Worm (Caenorhabditis elegans) whole organism, L4 larva: ENCODE data around the gene F54D12.10.
A peak's percentile ranks its signal among the peaks of the same experiment; 100 is the strongest.

Source experiments
- F49E8.2 ChIP-seq: sonication (generic microtip); optimal IDR thresholded peaks from 2 replicates; lab custom pipeline; 2016; ENCODE audit warnings: missing compliant biosample characterization, mild to moderate bottlenecking, missing genetic modification characterization, borderline replicate concordance
- R02D3.7 ChIP-seq: fragments of 150-350 bp; sonication (generic microtip); optimal IDR thresholded peaks from 3 replicates; lab custom pipeline; 2014; ENCODE audit warnings: missing biosample characterization, missing genetic modification characterization
- Y48G9A.11 ChIP-seq: fragments of 200-800 bp; sonication (Bioruptor generic); IDR thresholded peaks from 2 replicates; pipeline ENCODE4 v1.3.6; 2022; ENCODE audit warnings: missing genetic modification reagents, missing genetic modification characterization, missing compliant biosample characterization
- Y75B8A.6 ChIP-seq: fragments of 200-800 bp; sonication (Bioruptor generic); IDR thresholded peaks from 2 replicates; pipeline ENCODE4 v1.3.6; 2022; ENCODE audit warnings: missing genetic modification reagents, missing genetic modification characterization, missing compliant biosample characterization
- ZK546.5 ChIP-seq, 2 experiments: sonication (generic microtip); optimal IDR thresholded peaks; 2 replicates each; lab custom pipeline; 2017; ENCODE audit warnings: missing biosample characterization in 2 of 2, missing genetic modification characterization in 2 of 2
- aha-1 ChIP-seq: fragments of 150-350 bp; peaks from one replicate; lab custom pipeline; 2014; ENCODE audit warnings: missing biosample characterization, missing genetic modification characterization
- aly-2 ChIP-seq: sonication (generic microtip); optimal IDR thresholded peaks from 2 replicates; lab custom pipeline; 2018; ENCODE audit warnings: missing biosample characterization, missing genetic modification characterization
- ama-1 ChIP-seq: fragments of 150-350 bp; optimal IDR thresholded peaks from 2 replicates; lab custom pipeline; 2014; ENCODE audit warnings: inconsistent platforms, mixed read lengths
- ceh-20 ChIP-seq: fragments of 200-800 bp; sonication (Bioruptor generic); IDR thresholded peaks from 2 replicates; pipeline ENCODE4 v1.3.6; 2022; ENCODE audit warnings: missing genetic modification reagents, missing genetic modification characterization, missing compliant biosample characterization
- ceh-62 ChIP-seq: sonication (generic microtip); optimal IDR thresholded peaks from 2 replicates; lab custom pipeline; 2017; ENCODE audit warnings: missing biosample characterization, missing genetic modification characterization
- ceh-82 ChIP-seq: sonication (generic microtip); optimal IDR thresholded peaks from 2 replicates; lab custom pipeline; 2017; ENCODE audit warnings: missing biosample characterization, missing genetic modification characterization
- ces-1 ChIP-seq: fragments of 150-350 bp; sonication (generic microtip); optimal IDR thresholded peaks from 4 replicates; lab custom pipeline; 2014; ENCODE audit warnings: missing biosample characterization, missing genetic modification reagents, missing genetic modification characterization
- daf-19 ChIP-seq: fragments of 200-800 bp; sonication (Bioruptor generic); conservative IDR thresholded peaks from 2 replicates; pipeline ENCODE4 v1.3.6; 2022; ENCODE audit warnings: missing genetic modification characterization, missing compliant biosample characterization
- egl-43 ChIP-seq: fragments of 200-800 bp; sonication (Bioruptor generic); IDR thresholded peaks from 2 replicates; pipeline ENCODE4 v1.3.6; 2022; ENCODE audit warnings: missing genetic modification reagents, missing genetic modification characterization, missing compliant biosample characterization
- fos-1 ChIP-seq: fragments of 150-350 bp; optimal IDR thresholded peaks from 2 replicates; lab custom pipeline; 2014; ENCODE audit warnings: missing biosample characterization, missing genetic modification characterization
- gei-8 ChIP-seq: fragments of 200-800 bp; sonication (Bioruptor generic); optimal IDR thresholded peaks from 2 replicates; lab custom pipeline; 2018; ENCODE audit warnings: mild to moderate bottlenecking, missing genetic modification characterization, missing compliant biosample characterization
- hmg-1.1 ChIP-seq: fragments of 200-800 bp; sonication (Bioruptor generic); IDR thresholded peaks from 2 replicates; pipeline ENCODE4 v1.3.6; 2022; ENCODE audit warnings: missing genetic modification reagents, missing genetic modification characterization, missing compliant biosample characterization
- lin-1 ChIP-seq: fragments of 200-800 bp; sonication (Bioruptor generic); IDR thresholded peaks from 2 replicates; pipeline ENCODE4 v1.3.6; 2022; ENCODE audit warnings: missing genetic modification reagents, missing genetic modification characterization, missing compliant biosample characterization
- lin-13 ChIP-seq: fragments of 150-350 bp; optimal IDR thresholded peaks from 2 replicates; lab custom pipeline; 2014; ENCODE audit warnings: missing biosample characterization, missing genetic modification reagents, missing genetic modification characterization
- lin-38 ChIP-seq: fragments of 200-800 bp; sonication (Bioruptor generic); IDR thresholded peaks from 2 replicates; pipeline ENCODE4 v1.3.6; 2022; ENCODE audit warnings: missing genetic modification reagents, missing genetic modification characterization, missing compliant biosample characterization
- lsy-2 ChIP-seq, 2 experiments: fragments of 150-350 bp in 1 of 2; sonication (generic microtip) in 1 of 2; optimal IDR thresholded peaks; 2 replicates each; lab custom pipeline; 2014 to 2017; ENCODE audit warnings: missing biosample characterization in 2 of 2, missing genetic modification characterization in 2 of 2
- madf-5 ChIP-seq, 2 experiments: fragments of 200-800 bp; sonication (Bioruptor generic); IDR thresholded peaks; 2 replicates each; pipeline ENCODE4 v1.3.6; 2022; ENCODE audit warnings: missing compliant biosample characterization in 2 of 2, missing genetic modification characterization in 2 of 2
- mdl-1 ChIP-seq, 2 experiments: fragments of 150-350 bp in 1 of 2; sonication (generic microtip) in 1 of 2; optimal IDR thresholded peaks; 2 replicates each; lab custom pipeline; 2014 to 2017; ENCODE audit warnings: missing biosample characterization in 2 of 2, missing genetic modification characterization in 2 of 2
- mxl-3 ChIP-seq: fragments of 200-800 bp; sonication (Bioruptor generic); optimal IDR thresholded peaks from 2 replicates; lab custom pipeline; 2018; ENCODE audit warnings: mild to moderate bottlenecking, missing genetic modification characterization, missing compliant biosample characterization
- nhr-10 ChIP-seq: fragments of 150-350 bp; optimal IDR thresholded peaks from 2 replicates; lab custom pipeline; 2014; ENCODE audit warnings: missing biosample characterization, missing genetic modification characterization
- nhr-41 ChIP-seq: fragments of 200-800 bp; sonication (Bioruptor generic); IDR thresholded peaks from 2 replicates; pipeline ENCODE4 v1.3.6; 2022; ENCODE audit warnings: missing genetic modification reagents, missing genetic modification characterization, missing compliant biosample characterization
- nhr-6 ChIP-seq: fragments of 150-350 bp; optimal IDR thresholded peaks from 2 replicates; lab custom pipeline; 2014; ENCODE audit warnings: missing biosample characterization, missing genetic modification characterization
- nhr-77 ChIP-seq: fragments of 150-350 bp; optimal IDR thresholded peaks from 2 replicates; lab custom pipeline; 2014; ENCODE audit warnings: missing biosample characterization, missing genetic modification characterization
- snpc-4 ChIP-seq: fragments of 150-350 bp; optimal IDR thresholded peaks from 2 replicates; lab custom pipeline; 2014; ENCODE audit warnings: missing biosample characterization, missing genetic modification characterization
- spr-3 ChIP-seq: fragments of 200-800 bp; sonication (Bioruptor generic); optimal IDR thresholded peaks from 2 replicates; lab custom pipeline; 2018; ENCODE audit warnings: mild to moderate bottlenecking, missing genetic modification characterization, missing compliant biosample characterization
- tra-1 ChIP-seq: fragments of 200-800 bp; sonication (Bioruptor generic); IDR thresholded peaks from 2 replicates; pipeline ENCODE4 v1.3.6; 2022; ENCODE audit warnings: missing genetic modification reagents, missing genetic modification characterization, missing compliant biosample characterization
- unc-62 ChIP-seq, 3 experiments: fragments of 150-350 bp in 1 of 3; sonication (generic microtip); optimal IDR thresholded peaks in 2 of 3; peaks in 1 of 3; 1 replicate in 1 of 3; 2 replicates in 2 of 3; lab custom pipeline; 2014 to 2017; ENCODE audit warnings: missing biosample characterization in 3 of 3, missing genetic modification characterization in 3 of 3, missing genetic modification reagents in 3 of 3, missing genotype in 1 of 3
- zfp-2 ChIP-seq: sonication (generic microtip); optimal IDR thresholded peaks from 2 replicates; lab custom pipeline; 2016; ENCODE audit warnings: mild to moderate bottlenecking, missing genetic modification characterization, missing compliant biosample characterization
- zfp-3 ChIP-seq: fragments of 200-800 bp; sonication (Bioruptor generic); conservative IDR thresholded peaks from 2 replicates; pipeline ENCODE4 v1.3.6; 2022; ENCODE audit warnings: missing genetic modification reagents, missing genetic modification characterization, missing compliant biosample characterization
- zip-11 ChIP-seq: fragments of 200-800 bp; sonication (Bioruptor generic); IDR thresholded peaks from 2 replicates; pipeline ENCODE4 v1.3.6; 2022; ENCODE audit warnings: missing genetic modification characterization, missing compliant biosample characterization
- zip-2 ChIP-seq: fragments of 150-350 bp; optimal IDR thresholded peaks from 2 replicates; lab custom pipeline; 2014; ENCODE audit warnings: missing biosample characterization, missing genetic modification characterization

Gene F54D12.10

ce11 chrII:1362423-1362822 lies 15.7 kb downstream of the F54D12.10 start:
- TF ChIP-seq ces-1, result no peak
- TF ChIP-seq fos-1 (tag; lab: Kevin White, UChicago), result no peak
- TF ChIP-seq madf-5 (GFP tag; IDR thresholded peaks at IDR 0.05; lab: Robert Waterston, UW), result no peak
- no peak for TF ChIP-seq ceh-20 (GFP tag; lab: Robert Waterston, UW)
- no peak for TF ChIP-seq ZK546.5 (tag; optimal IDR thresholded peaks at IDR 0.05; lab: Kevin White, UChicago)
- no peak for TF ChIP-seq daf-19
- no peak for TF ChIP-seq Y75B8A.6
- TF ChIP-seq mxl-3, result no peak
- no peak for TF ChIP-seq ceh-62 (tag; lab: Kevin White, UChicago)
- no peak for TF ChIP-seq aly-2
- TF ChIP-seq snpc-4 (tag; lab: Kevin White, UChicago), result no peak
- TF ChIP-seq ceh-82 (tag; lab: Kevin White, UChicago), result no peak
- no peak for TF ChIP-seq lsy-2 (tag; optimal IDR thresholded peaks at IDR 0.05; lab: Kevin White, UChicago)
- no peak for TF ChIP-seq tra-1 (GFP tag; lab: Robert Waterston, UW)
- TF ChIP-seq mdl-1 (tag; optimal IDR thresholded peaks at IDR 0.05; lab: Kevin White, UChicago), result no peak
- no peak for TF ChIP-seq zip-11 (GFP tag; lab: Robert Waterston, UW)
- no peak for TF ChIP-seq nhr-41 (GFP tag; lab: Robert Waterston, UW)
- TF ChIP-seq spr-3 (GFP tag; lab: Kevin White, UChicago), result no peak
- no peak for TF ChIP-seq zip-2 (tag; lab: Kevin White, UChicago)

DNA sequence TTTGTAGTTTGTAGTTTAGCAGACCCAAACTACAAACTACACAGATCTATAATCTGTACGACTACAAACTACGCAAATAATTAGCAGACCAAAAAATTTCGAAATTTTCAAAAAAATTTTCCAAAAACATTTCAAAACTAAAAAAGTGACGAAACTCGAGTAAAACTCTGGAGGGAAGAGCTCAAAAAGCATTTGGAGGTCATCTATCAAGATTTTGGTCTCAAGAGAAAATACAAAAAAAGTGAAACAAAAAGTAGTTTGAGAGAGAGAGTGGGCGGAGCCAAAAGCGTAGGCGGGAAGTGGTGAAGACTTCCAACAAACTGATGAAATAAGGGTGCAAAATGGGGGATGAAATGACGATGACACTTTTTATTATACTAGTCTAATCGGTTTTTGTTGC lies 17.9 kb downstream of the F54D12.10 start:
- TF ChIP-seq zip-11 (GFP tag; lab: Robert Waterston, UW), result no peak
- peak; percentile 18 for TF ChIP-seq aha-1
- TF ChIP-seq unc-62 (GFP tag; optimal IDR thresholded peaks at IDR 0.05 in 1 of 2; lab: Kevin White, UChicago), result peak in 1 of 2 experiments; percentile 85
- no peak for TF ChIP-seq unc-62 (tag; optimal IDR thresholded peaks at IDR 0.05; lab: Kevin White, UChicago)
- 0 out of 2 replicates have a peak, but pooled peaks have one; percentile 33 for TF ChIP-seq hmg-1.1 (GFP tag; lab: Robert Waterston, UW)

ce11 chrII:1357905-1358304 lies 20.3 kb downstream of the F54D12.10 start, which contains the start of gene C13A10.2:
TSS of gene C13A10.2 (minus strand) at chrII:1358005.
- TF ChIP-seq aha-1, result peak; percentile 12
- TF ChIP-seq mdl-1 (tag; optimal IDR thresholded peaks at IDR 0.05; lab: Kevin White, UChicago), result no peak
- TF ChIP-seq lin-13 (GFP tag; lab: Kevin White, UChicago), result peak; percentile 70
- TF ChIP-seq hmg-1.1 (GFP tag; lab: Robert Waterston, UW), result no peak
- no peak for TF ChIP-seq nhr-10 (tag; lab: Kevin White, UChicago)
- no peak for TF ChIP-seq zfp-3 (GFP tag; lab: Robert Waterston, UW)
- TF ChIP-seq gei-8 (GFP tag; lab: Kevin White, UChicago), result no peak

DNA sequence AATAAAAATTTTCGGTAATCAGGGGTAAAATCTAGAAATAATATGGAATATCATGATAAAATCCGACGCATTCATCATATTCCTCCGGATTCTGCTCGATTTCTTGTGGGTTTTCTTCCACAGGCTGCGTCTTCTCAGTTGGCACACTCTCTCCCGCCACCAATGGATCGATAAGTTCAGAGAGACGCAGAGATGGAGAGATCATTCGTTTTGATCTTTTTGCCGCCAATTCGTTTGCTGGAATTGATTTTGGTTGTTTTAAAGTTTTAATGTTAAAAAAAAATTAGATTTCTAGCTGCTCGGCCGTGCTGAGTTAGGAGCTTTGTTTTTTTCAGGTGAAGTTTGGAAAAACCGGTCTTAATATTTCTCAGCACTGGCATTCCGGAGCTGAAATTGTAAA lies 20.9 kb downstream of the F54D12.10 start:
- TF ChIP-seq zip-2 (tag; lab: Kevin White, UChicago), result no peak
- TF ChIP-seq F49E8.2 (tag; lab: Kevin White, UChicago), result no peak
- TF ChIP-seq egl-43, result no peak
- no peak for TF ChIP-seq nhr-77 (tag; lab: Kevin White, UChicago)
- no peak for TF ChIP-seq zfp-2 (tag; lab: Kevin White, UChicago)
- no peak for TF ChIP-seq lin-38 (GFP tag; lab: Robert Waterston, UW)
- no peak for TF ChIP-seq ama-1 (lab: Kevin White, UChicago)
- no peak for TF ChIP-seq nhr-10 (tag; lab: Kevin White, UChicago)
- TF ChIP-seq aly-2, result no peak
- TF ChIP-seq R02D3.7 (tag; lab: Kevin White, UChicago), result no peak
- TF ChIP-seq fos-1 (tag; lab: Kevin White, UChicago), result no peak
- no peak for TF ChIP-seq lin-1
- no peak for TF ChIP-seq Y48G9A.11
- TF ChIP-seq nhr-6 (tag; lab: Kevin White, UChicago), result no peak
